Worm (Caenorhabditis elegans): ENCODE results near the gene moma-1.
A peak's percentile ranks its signal among the peaks of the same experiment; 100 is the strongest.

DNA sequence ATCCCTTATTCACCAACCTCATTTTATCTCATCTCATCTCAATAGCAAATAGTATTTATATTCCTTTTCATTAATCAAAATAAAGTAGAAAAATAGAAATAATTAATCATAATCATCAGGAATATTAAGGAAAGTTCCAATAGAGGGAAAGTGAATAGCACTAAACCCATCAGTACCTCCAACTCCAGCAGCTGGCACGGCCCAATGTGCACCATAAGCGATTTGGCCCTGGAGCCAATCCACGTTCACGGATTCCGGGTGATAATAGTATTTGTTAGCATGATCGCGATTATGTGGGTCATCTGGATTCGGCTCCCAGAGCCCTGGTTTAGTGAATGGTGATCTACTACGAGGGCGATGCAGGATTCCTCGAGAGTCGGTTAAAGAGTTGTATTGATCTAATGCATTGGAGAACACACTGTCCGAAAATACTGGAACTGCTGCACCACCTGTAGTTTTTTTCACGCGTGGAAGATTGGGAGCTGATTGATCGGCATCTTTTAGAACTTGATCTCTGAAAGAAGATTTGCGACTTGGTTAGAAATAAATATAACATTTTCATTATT lies 16.4 kb downstream of the moma-1 start:
- TF ChIP-seq flt-1 (GFP tag; IDR thresholded peaks at IDR 0.05) (peak; percentile 93), klf-2 (GFP tag; conservative IDR thresholded peaks at IDR 0.05) (0 out of 2 replicates have a peak, but pooled peaks have one; percentile 9), T22C8.4 (GFP tag; IDR thresholded peaks at IDR 0.05) (peak; percentile 49; the same call in 1 of the 2 replicates), ztf-29 (GFP tag; IDR thresholded peaks at IDR 0.05) (peak; percentile 38; the same call in 1 of the 2 replicates), med-1 (GFP tag; optimal IDR thresholded peaks at IDR 0.05; ENCODE audit: insufficient read depth) (no peak), ztf-23 (GFP tag; IDR thresholded peaks at IDR 0.05) (peak; percentile 78; the same call in 1 of the 2 replicates), cog-1 (tag; optimal IDR thresholded peaks at IDR 0.05) (no peak)

Measured in whole organism, midembryonic.